Worm (Caenorhabditis elegans) whole organism, mixed stage, embryonic: Measurements from ENCODE around the gene xrn-1.

Source experiments
- blmp-1 ChIP-seq: fragments of 150-350 bp; optimal IDR thresholded peaks from 2 replicates; lab custom pipeline; 2014; ENCODE audit warnings: missing biosample characterization, missing genetic modification characterization
- ceh-43 ChIP-seq: fragments of 200-800 bp; sonication (Bioruptor generic); optimal IDR thresholded peaks from 2 replicates; lab custom pipeline; 2018; ENCODE audit warnings: mild to moderate bottlenecking, missing genetic modification characterization, moderate library complexity, missing compliant biosample characterization
- cnd-1 ChIP-seq: fragments of 200-800 bp; sonication (Bioruptor generic); optimal IDR thresholded peaks from 2 replicates; lab custom pipeline; 2018; ENCODE audit warnings: mild to moderate bottlenecking, missing genetic modification characterization, missing compliant biosample characterization
- elt-1 ChIP-seq: sonication (generic microtip); optimal IDR thresholded peaks from 2 replicates; lab custom pipeline; 2017; ENCODE audit warnings: missing genetic modification characterization, mild to moderate bottlenecking, missing compliant biosample characterization, antibody characterized with exemption, moderate library complexity, borderline replicate concordance; ENCODE audit not compliant: insufficient read depth
- lin-13 ChIP-seq: fragments of 150-350 bp; optimal IDR thresholded peaks from 2 replicates; lab custom pipeline; 2014; ENCODE audit warnings: missing biosample characterization, missing genetic modification characterization
- mab-5 ChIP-seq: fragments of 150-350 bp; optimal IDR thresholded peaks from 2 replicates; lab custom pipeline; 2014; ENCODE audit warnings: missing biosample characterization, missing genetic modification characterization
- nhr-12 ChIP-seq: fragments of 150-350 bp; optimal IDR thresholded peaks from 2 replicates; lab custom pipeline; 2014; ENCODE audit warnings: missing biosample characterization, missing genetic modification characterization
- nhr-237 ChIP-seq: fragments of 150-350 bp; optimal IDR thresholded peaks from 2 replicates; lab custom pipeline; 2014; ENCODE audit warnings: missing biosample characterization, missing genetic modification characterization
- nhr-28 ChIP-seq: fragments of 150-350 bp; optimal IDR thresholded peaks from 2 replicates; lab custom pipeline; 2014; ENCODE audit warnings: missing biosample characterization, missing genetic modification characterization
- pha-4 ChIP-seq: fragments of 150-350 bp; optimal IDR thresholded peaks from 2 replicates; lab custom pipeline; 2018; ENCODE audit warnings: missing biosample characterization, missing genetic modification reagents, missing genetic modification characterization
- snpc-4 ChIP-seq: fragments of 150-350 bp; optimal IDR thresholded peaks from 2 replicates; lab custom pipeline; 2014; ENCODE audit warnings: missing biosample characterization, missing genetic modification characterization
- unc-39 ChIP-seq: fragments of 150-350 bp; optimal IDR thresholded peaks from 2 replicates; lab custom pipeline; 2014; ENCODE audit warnings: missing biosample characterization, missing genetic modification characterization
- unc-62 ChIP-seq: fragments of 150-350 bp; optimal IDR thresholded peaks from 2 replicates; lab custom pipeline; 2014; ENCODE audit warnings: missing biosample characterization, missing genetic modification reagents, missing genetic modification characterization
- ztf-11 ChIP-seq: fragments of 150-350 bp; optimal IDR thresholded peaks from 2 replicates; lab custom pipeline; 2014; ENCODE audit warnings: missing biosample characterization, missing genetic modification characterization

DNA sequence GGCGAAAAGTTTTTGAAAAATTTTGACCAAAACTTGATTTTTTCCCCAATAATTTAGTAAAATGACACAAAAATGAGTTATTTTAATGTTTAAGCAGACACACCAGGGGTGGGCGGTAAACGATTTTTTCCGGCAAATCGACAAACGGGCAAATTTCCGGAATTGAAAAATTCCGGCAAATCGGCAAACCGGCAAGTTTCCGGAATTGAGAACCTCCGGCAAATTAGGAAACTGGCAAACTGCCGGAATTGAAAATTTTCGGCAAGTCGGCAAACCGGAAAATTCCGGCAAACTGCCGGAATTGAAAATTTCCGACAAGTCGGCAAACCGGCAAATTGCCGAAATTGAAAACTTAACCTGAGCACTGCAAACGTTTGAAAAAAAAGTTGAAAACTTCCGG, 36.0 kb upstream of the xrn-1 start:
- TF ChIP-seq unc-39 (tag; lab: Kevin White, UChicago) (no peak), unc-62 (GFP tag; lab: Kevin White, UChicago) (no peak), ztf-11 (tag; lab: Kevin White, UChicago) (no peak), pha-4 (tag; lab: Kevin White, UChicago) (no peak), cnd-1 (no peak), nhr-237 (no peak), ceh-43 (GFP tag; lab: Kevin White, UChicago) (no peak), lin-13 (tag; lab: Kevin White, UChicago) (no peak), mab-5 (tag; lab: Kevin White, UChicago) (no peak), nhr-28 (tag; lab: Kevin White, UChicago) (no peak), snpc-4 (tag; lab: Kevin White, UChicago) (no peak), elt-1 (tag; lab: Kevin White, UChicago) (no peak), nhr-12 (no peak), blmp-1 (no peak)
